Worm (Caenorhabditis elegans) whole organism, mixed stage, embryonic: ENCODE results near the gene let-711.

Experiments used
- blmp-1 ChIP-seq: fragments of 150-350 bp; optimal IDR thresholded peaks from 2 replicates; lab custom pipeline; 2014; ENCODE audit warnings: missing biosample characterization, missing genetic modification characterization
- ceh-39 ChIP-seq: fragments of 150-350 bp; optimal IDR thresholded peaks from 2 replicates; lab custom pipeline; 2014; ENCODE audit warnings: missing biosample characterization, missing genetic modification characterization
- ces-1 ChIP-seq: fragments of 150-350 bp; optimal IDR thresholded peaks from 2 replicates; lab custom pipeline; 2014; ENCODE audit warnings: missing biosample characterization, missing genetic modification reagents, missing genetic modification characterization
- lin-13 ChIP-seq: fragments of 150-350 bp; optimal IDR thresholded peaks from 2 replicates; lab custom pipeline; 2014; ENCODE audit warnings: missing biosample characterization, missing genetic modification characterization
- lsy-2 ChIP-seq: fragments of 150-350 bp; optimal IDR thresholded peaks from 2 replicates; lab custom pipeline; 2014; ENCODE audit warnings: missing biosample characterization, missing genetic modification characterization
- nhr-12 ChIP-seq: fragments of 150-350 bp; optimal IDR thresholded peaks from 2 replicates; lab custom pipeline; 2014; ENCODE audit warnings: missing biosample characterization, missing genetic modification characterization
- nhr-2 ChIP-seq: fragments of 150-350 bp; optimal IDR thresholded peaks from 2 replicates; lab custom pipeline; 2014; ENCODE audit warnings: missing biosample characterization, missing genetic modification characterization
- nhr-76 ChIP-seq: sonication (generic microtip); optimal IDR thresholded peaks from 2 replicates; lab custom pipeline; 2017; ENCODE audit warnings: missing biosample characterization, missing genetic modification characterization
- snpc-4 ChIP-seq: fragments of 150-350 bp; optimal IDR thresholded peaks from 2 replicates; lab custom pipeline; 2014; ENCODE audit warnings: missing biosample characterization, missing genetic modification characterization
- sptf-1 ChIP-seq: sonication (generic microtip); optimal IDR thresholded peaks from 2 replicates; lab custom pipeline; 2017; ENCODE audit warnings: mild to moderate bottlenecking, missing genetic modification characterization, moderate library complexity, missing compliant biosample characterization
- unc-62 ChIP-seq: fragments of 150-350 bp; optimal IDR thresholded peaks from 2 replicates; lab custom pipeline; 2014; ENCODE audit warnings: missing biosample characterization, missing genetic modification reagents, missing genetic modification characterization
- ztf-11 ChIP-seq: fragments of 150-350 bp; optimal IDR thresholded peaks from 2 replicates; lab custom pipeline; 2014; ENCODE audit warnings: missing biosample characterization, missing genetic modification characterization

DNA sequence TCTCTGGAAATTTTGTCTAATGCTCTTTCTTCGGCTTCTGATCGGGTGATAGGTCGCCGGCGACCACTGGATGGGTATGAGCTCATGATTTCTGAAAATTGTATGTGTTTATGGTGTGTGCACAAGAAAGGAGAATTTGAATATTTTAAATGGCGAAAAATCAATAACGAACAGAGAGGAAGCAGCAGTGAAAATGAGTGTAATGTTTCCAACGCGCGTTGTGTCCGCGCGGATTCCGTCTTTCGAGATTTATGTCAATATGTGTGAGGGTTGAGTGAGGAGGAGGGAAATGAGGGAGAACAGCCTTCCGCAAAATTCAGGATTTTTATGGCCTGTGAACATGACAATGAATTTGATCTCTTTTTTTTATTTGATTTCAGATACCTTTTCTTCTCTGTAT, 17.8 kb upstream of the let-711 start, which contains the start of gene flap-1:
- TF ChIP-seq blmp-1 (tag; lab: Kevin White, UChicago) (no peak), lin-13 (tag; lab: Kevin White, UChicago) (no peak), snpc-4 (tag; lab: Kevin White, UChicago) (no peak), ztf-11 (tag; lab: Kevin White, UChicago) (no peak), nhr-76 (tag; lab: Kevin White, UChicago) (no peak), ceh-39 (tag; lab: Kevin White, UChicago) (no peak), sptf-1 (no peak), unc-62 (GFP tag; lab: Kevin White, UChicago) (no peak), nhr-2 (no peak), ces-1 (GFP tag; lab: Kevin White, UChicago) (no peak), lsy-2 (tag; lab: Kevin White, UChicago) (no peak), nhr-12 (tag; lab: Kevin White, UChicago) (no peak)
